Worm (Caenorhabditis elegans) whole organism, L4 larva: ENCODE results near the gene fbxb-103.

Experiments
- F49E8.2 ChIP-seq: sonication (generic microtip); optimal IDR thresholded peaks from 2 replicates; lab custom pipeline; 2016; ENCODE audit warnings: missing compliant biosample characterization, mild to moderate bottlenecking, missing genetic modification characterization, borderline replicate concordance
- T26A8.4 ChIP-seq: fragments of 200-800 bp; sonication (Bioruptor generic); IDR thresholded peaks from 2 replicates; pipeline ENCODE4 v1.3.6; 2022; ENCODE audit warnings: missing genetic modification characterization, missing compliant biosample characterization
- Y48G9A.11 ChIP-seq: fragments of 200-800 bp; sonication (Bioruptor generic); IDR thresholded peaks from 2 replicates; pipeline ENCODE4 v1.3.6; 2022; ENCODE audit warnings: missing genetic modification reagents, missing genetic modification characterization, missing compliant biosample characterization
- Y5F2A.4 ChIP-seq: fragments of 200-800 bp; sonication (Bioruptor generic); optimal IDR thresholded peaks from 2 replicates; lab custom pipeline; 2018; ENCODE audit warnings: mild to moderate bottlenecking, missing genetic modification characterization, missing compliant biosample characterization
- Y75B8A.6 ChIP-seq: fragments of 200-800 bp; sonication (Bioruptor generic); IDR thresholded peaks from 2 replicates; pipeline ENCODE4 v1.3.6; 2022; ENCODE audit warnings: missing genetic modification reagents, missing genetic modification characterization, missing compliant biosample characterization
- aha-1 ChIP-seq: fragments of 150-350 bp; peaks from one replicate; lab custom pipeline; 2014; ENCODE audit warnings: missing biosample characterization, missing genetic modification characterization
- arid-1 ChIP-seq: fragments of 200-800 bp; sonication (Bioruptor generic); conservative IDR thresholded peaks from 2 replicates; pipeline ENCODE4 v1.3.6; 2022; ENCODE audit warnings: missing genetic modification reagents, missing genetic modification characterization, missing compliant biosample characterization
- ceh-20 ChIP-seq: fragments of 200-800 bp; sonication (Bioruptor generic); IDR thresholded peaks from 2 replicates; pipeline ENCODE4 v1.3.6; 2022; ENCODE audit warnings: missing genetic modification reagents, missing genetic modification characterization, missing compliant biosample characterization
- ceh-44 ChIP-seq: fragments of 200-800 bp; sonication (Bioruptor generic); IDR thresholded peaks from 2 replicates; pipeline ENCODE4 v1.3.6; 2022; ENCODE audit warnings: missing genetic modification reagents, missing genetic modification characterization, missing compliant biosample characterization
- ctbp-1 ChIP-seq: fragments of 200-800 bp; sonication (Bioruptor generic); IDR thresholded peaks from 2 replicates; pipeline ENCODE4 v1.3.6; 2022; ENCODE audit warnings: missing genetic modification reagents, missing genetic modification characterization, missing compliant biosample characterization
- daf-16 ChIP-seq, 3 experiments: sonication (generic microtip); optimal IDR thresholded peaks; 2 replicates each; lab custom pipeline; 2016 to 2017; ENCODE audit warnings: missing genetic modification characterization in 3 of 3, missing genetic modification reagents in 3 of 3, mild to moderate bottlenecking in 2 of 3, missing compliant biosample characterization in 2 of 3, missing biosample characterization in 1 of 3, moderate library complexity in 1 of 3
- daf-19 ChIP-seq: fragments of 200-800 bp; sonication (Bioruptor generic); conservative IDR thresholded peaks from 2 replicates; pipeline ENCODE4 v1.3.6; 2022; ENCODE audit warnings: missing genetic modification characterization, missing compliant biosample characterization
- daf-8 ChIP-seq: fragments of 200-800 bp; sonication (Bioruptor generic); IDR thresholded peaks from 2 replicates; pipeline ENCODE4 v1.3.6; 2022; ENCODE audit warnings: missing genetic modification characterization, missing compliant biosample characterization
- dmd-6 ChIP-seq: fragments of 200-800 bp; sonication (Bioruptor generic); IDR thresholded peaks from 2 replicates; pipeline ENCODE4 v1.3.6; 2022; ENCODE audit warnings: missing genetic modification reagents, missing genetic modification characterization, missing compliant biosample characterization
- dmd-8 ChIP-seq: fragments of 200-800 bp; sonication (Bioruptor generic); IDR thresholded peaks from 2 replicates; pipeline ENCODE4 v1.3.6; 2022; ENCODE audit warnings: missing genetic modification characterization, missing compliant biosample characterization
- dve-1 ChIP-seq: sonication (generic microtip); optimal IDR thresholded peaks from 2 replicates; lab custom pipeline; 2017; ENCODE audit warnings: antibody characterized with exemption, mild to moderate bottlenecking, missing genetic modification characterization, missing compliant biosample characterization; ENCODE audit not compliant: insufficient read depth
- egl-43 ChIP-seq: fragments of 200-800 bp; sonication (Bioruptor generic); IDR thresholded peaks from 2 replicates; pipeline ENCODE4 v1.3.6; 2022; ENCODE audit warnings: missing genetic modification reagents, missing genetic modification characterization, missing compliant biosample characterization
- fkh-10 ChIP-seq: fragments of 150-350 bp; optimal IDR thresholded peaks from 2 replicates; lab custom pipeline; 2014; ENCODE audit warnings: missing biosample characterization, missing genetic modification reagents, missing genetic modification characterization
- fos-1 ChIP-seq: fragments of 150-350 bp; optimal IDR thresholded peaks from 2 replicates; lab custom pipeline; 2014; ENCODE audit warnings: missing biosample characterization, missing genetic modification characterization
- hlh-11 ChIP-seq: fragments of 200-800 bp; sonication (Bioruptor generic); optimal IDR thresholded peaks from 2 replicates; lab custom pipeline; 2018; ENCODE audit warnings: mild to moderate bottlenecking, missing genetic modification characterization, missing compliant biosample characterization
- hlh-30 ChIP-seq: sonication (generic microtip); optimal IDR thresholded peaks from 2 replicates; lab custom pipeline; 2017; ENCODE audit warnings: antibody characterized with exemption, mild to moderate bottlenecking, missing genetic modification characterization, missing compliant biosample characterization; ENCODE audit not compliant: insufficient read depth
- lin-38 ChIP-seq: fragments of 200-800 bp; sonication (Bioruptor generic); IDR thresholded peaks from 2 replicates; pipeline ENCODE4 v1.3.6; 2022; ENCODE audit warnings: missing genetic modification reagents, missing genetic modification characterization, missing compliant biosample characterization
- lir-3 ChIP-seq: sonication (generic microtip); optimal IDR thresholded peaks from 2 replicates; lab custom pipeline; 2016; ENCODE audit warnings: mild to moderate bottlenecking, missing genetic modification characterization, missing compliant biosample characterization
- madf-5 ChIP-seq, 2 experiments: fragments of 200-800 bp; sonication (Bioruptor generic); IDR thresholded peaks; 2 replicates each; pipeline ENCODE4 v1.3.6; 2022; ENCODE audit warnings: missing compliant biosample characterization in 2 of 2, missing genetic modification characterization in 2 of 2
- madf-9 ChIP-seq: fragments of 200-800 bp; sonication (Bioruptor generic); conservative IDR thresholded peaks from 2 replicates; pipeline ENCODE4 v1.3.6; 2022; ENCODE audit warnings: missing genetic modification reagents, missing genetic modification characterization, missing compliant biosample characterization
- mes-2 ChIP-seq: sonication (generic microtip); optimal IDR thresholded peaks from 2 replicates; lab custom pipeline; 2016; ENCODE audit warnings: missing genotype, mild to moderate bottlenecking, missing genetic modification characterization, missing compliant biosample characterization; ENCODE audit not compliant: poor library complexity, severe bottlenecking
- nhr-11 ChIP-seq: fragments of 150-350 bp; optimal IDR thresholded peaks from 2 replicates; lab custom pipeline; 2014; ENCODE audit warnings: missing biosample characterization, missing genetic modification characterization
- nhr-25 ChIP-seq: sonication (generic microtip); optimal IDR thresholded peaks from 2 replicates; lab custom pipeline; 2017; ENCODE audit warnings: missing genetic modification characterization, mild to moderate bottlenecking, missing compliant biosample characterization, antibody characterized with exemption, moderate library complexity, borderline replicate concordance; ENCODE audit not compliant: insufficient read depth
- nhr-28 ChIP-seq: fragments of 150-350 bp; optimal IDR thresholded peaks from 2 replicates; lab custom pipeline; 2014; ENCODE audit warnings: missing biosample characterization, missing genetic modification characterization
- nhr-42 ChIP-seq: fragments of 200-800 bp; sonication (Bioruptor generic); IDR thresholded peaks from 2 replicates; pipeline ENCODE4 v1.3.6; 2022; ENCODE audit warnings: missing genetic modification characterization, missing compliant biosample characterization
- nhr-6 ChIP-seq: fragments of 150-350 bp; optimal IDR thresholded peaks from 2 replicates; lab custom pipeline; 2014; ENCODE audit warnings: missing biosample characterization, missing genetic modification characterization
- nhr-76 ChIP-seq: fragments of 150-350 bp; optimal IDR thresholded peaks from 2 replicates; lab custom pipeline; 2014; ENCODE audit warnings: missing biosample characterization, missing genetic modification characterization
- nhr-77 ChIP-seq: fragments of 150-350 bp; optimal IDR thresholded peaks from 2 replicates; lab custom pipeline; 2014; ENCODE audit warnings: missing biosample characterization, missing genetic modification characterization
- pha-4 ChIP-seq, 2 experiments: fragments of 150-350 bp in 1 of 2; fragments of 200-800 bp in 1 of 2; sonication (Bioruptor generic) in 1 of 2; IDR thresholded peaks in 1 of 2; optimal IDR thresholded peaks in 1 of 2; 2 replicates each; pipeline versions ENCODE4 v1.3.6 to Lab custom; 2014 to 2022; ENCODE audit warnings: missing genetic modification characterization in 2 of 2, missing genetic modification reagents in 2 of 2, missing biosample characterization in 1 of 2, missing compliant biosample characterization in 1 of 2
- spr-1 ChIP-seq: sonication (generic microtip); optimal IDR thresholded peaks from 2 replicates; lab custom pipeline; 2016; ENCODE audit warnings: mild to moderate bottlenecking, missing genetic modification characterization, missing compliant biosample characterization
- zag-1 ChIP-seq: fragments of 150-350 bp; optimal IDR thresholded peaks from 2 replicates; lab custom pipeline; 2014; ENCODE audit warnings: missing biosample characterization, missing genetic modification characterization
- ztf-11 ChIP-seq: fragments of 150-350 bp; optimal IDR thresholded peaks from 2 replicates; lab custom pipeline; 2014; ENCODE audit warnings: missing biosample characterization, missing genetic modification characterization

fbxb-103 gene

ce11 chrII:3930478-3931182 lies 23.7 kb downstream of the fbxb-103 start (continued):
- TF ChIP-seq hlh-11 (tag; lab: Kevin White, UChicago) (peak; percentile 74), ceh-20 (GFP tag; lab: Robert Waterston, UW) (no peak), mes-2 (tag; lab: Kevin White, UChicago) (peak; percentile 51), fkh-10 (GFP tag; lab: Kevin White, UChicago) (peak; percentile 66), daf-16 (GFP tag; optimal IDR thresholded peaks at IDR 0.05; lab: Kevin White, UChicago) (peak; percentile 40 to 57), daf-16 (tag; optimal IDR thresholded peaks at IDR 0.05; lab: Kevin White, UChicago) (peak; percentile 94), nhr-11 (tag; lab: Kevin White, UChicago) (peak; percentile 35), aha-1 (peak; percentile 68), dve-1 (tag; lab: Kevin White, UChicago) (peak; percentile 55), dmd-6 (peak; percentile 29; the same call in 1 of the 2 replicates), hlh-30 (tag; lab: Kevin White, UChicago) (peak; percentile 89), nhr-28 (peak; percentile 87), nhr-6 (peak; percentile 14)

ce11 chrII:3931230-3931629 lies 24.3 kb downstream of the fbxb-103 start:
- no peak for TF ChIP-seq aha-1
- TF ChIP-seq T26A8.4 (GFP tag; lab: Robert Waterston, UW) = no peak
- no peak for TF ChIP-seq nhr-76 (tag; lab: Kevin White, UChicago)
- no peak for TF ChIP-seq fkh-10 (GFP tag; lab: Kevin White, UChicago)
- no peak for TF ChIP-seq dmd-8 (GFP tag; lab: Robert Waterston, UW)
- no peak for TF ChIP-seq daf-19
- TF ChIP-seq Y48G9A.11 (GFP tag; lab: Robert Waterston, UW) = no peak
- TF ChIP-seq nhr-77 (tag; lab: Kevin White, UChicago) = no peak
- no peak for TF ChIP-seq hlh-30 (tag; lab: Kevin White, UChicago)
- no peak for TF ChIP-seq nhr-25
- TF ChIP-seq nhr-42 (GFP tag; lab: Robert Waterston, UW) = no peak
- no peak for TF ChIP-seq daf-8 (GFP tag; lab: Robert Waterston, UW)
- TF ChIP-seq madf-9 (GFP tag; lab: Robert Waterston, UW) = no peak
- TF ChIP-seq lir-3 (tag; lab: Kevin White, UChicago) = no peak
- TF ChIP-seq Y5F2A.4 (GFP tag; lab: Kevin White, UChicago) = no peak
- TF ChIP-seq zag-1 = no peak
- no peak for TF ChIP-seq egl-43 (GFP tag; lab: Robert Waterston, UW)
- TF ChIP-seq spr-1 (tag; lab: Kevin White, UChicago) = no peak
- no peak for TF ChIP-seq Y75B8A.6 (GFP tag; lab: Robert Waterston, UW)
- TF ChIP-seq, all 104 proteins: peak for 0

ce11 chrII:3931825-3932224 lies 24.9 kb downstream of the fbxb-103 start:
- TF ChIP-seq pha-4 (GFP tag; IDR thresholded peaks at IDR 0.05; lab: Robert Waterston, UW) (peak; percentile 23; the same call in 1 of the 2 replicates), pha-4 (tag; optimal IDR thresholded peaks at IDR 0.05; lab: Kevin White, UChicago) (no peak), ctbp-1 (GFP tag; lab: Robert Waterston, UW) (no peak), madf-5 (GFP tag; IDR thresholded peaks at IDR 0.05; lab: Robert Waterston, UW) (0 out of 4 replicates have a peak, but pooled peaks of 1 of the 2 experiments have one; percentile 9), lin-38 (GFP tag; lab: Robert Waterston, UW) (peak; percentile 50; the same call in 1 of the 2 replicates), arid-1 (GFP tag; lab: Robert Waterston, UW) (0 out of 2 replicates have a peak, but pooled peaks have one; percentile 29), F49E8.2 (peak; percentile 15), egl-43 (GFP tag; lab: Robert Waterston, UW) (peak; percentile 61; the same call in 1 of the 2 replicates), ceh-44 (GFP tag; lab: Robert Waterston, UW) (no peak), fos-1 (tag; lab: Kevin White, UChicago) (no peak), ztf-11 (no peak)
